Fruit fly (Drosophila melanogaster): ENCODE data around the gene JIL-1.

Gene JIL-1

DNA sequence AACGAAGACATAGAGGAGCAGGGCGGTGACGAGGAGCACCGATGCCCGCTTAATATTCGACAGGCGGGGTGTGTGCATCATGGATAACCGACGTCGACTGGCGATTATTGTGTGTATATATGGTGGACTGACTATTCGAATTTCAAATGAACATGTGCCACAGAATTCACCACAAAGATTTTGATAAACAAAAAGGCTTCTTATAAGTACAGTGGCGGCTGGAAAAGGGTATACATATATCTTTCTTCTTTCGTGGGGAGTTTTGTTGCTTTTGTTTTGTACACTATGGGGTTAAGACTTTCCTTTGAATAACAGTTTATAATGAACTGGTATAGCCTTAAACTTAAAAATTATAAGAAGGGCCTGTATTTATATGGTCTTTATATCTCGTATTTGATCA is 23.2 kb downstream of the JIL-1 start, which contains the start of gene CG6310:
Gene CG6310, minus strand, starts transcription at position 101 of the 400 bp plus-strand sequence.
- TF ChIP-seq psq (GFP tag; optimal IDR thresholded peaks at IDR 0.05) = no peak
- TF ChIP-seq fru (GFP tag; optimal IDR thresholded peaks at IDR 0.05) = no peak
- no peak for TF ChIP-seq Vsx2 (GFP tag; optimal IDR thresholded peaks at IDR 0.05; ENCODE audit: partially characterized antibody)
- TF ChIP-seq Sp1 (GFP tag; optimal IDR thresholded peaks at IDR 0.05) = no peak

DNA sequence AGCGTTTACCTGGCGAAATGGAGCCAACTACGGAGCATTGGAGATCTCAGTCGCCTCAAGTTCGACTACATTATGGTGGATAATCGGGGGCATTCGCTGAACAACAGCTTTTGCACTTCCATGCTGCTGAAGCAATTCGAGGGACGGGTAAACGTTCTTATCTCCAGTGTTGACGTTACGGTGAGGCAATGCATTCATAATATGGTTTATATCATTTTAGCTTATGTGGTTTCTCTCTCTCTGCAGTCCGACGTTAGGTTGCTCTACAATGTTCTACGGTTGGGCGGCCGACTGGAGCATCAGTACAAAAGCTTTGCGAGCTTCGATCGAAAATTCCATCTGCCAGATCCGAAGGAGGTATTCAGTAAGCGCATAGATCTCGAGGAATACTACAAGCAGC is 27.1 kb downstream of the JIL-1 start:
- no peak for TF ChIP-seq CG9705 (GFP tag; optimal IDR thresholded peaks at IDR 0.05)
- TF ChIP-seq Rel (GFP tag; optimal IDR thresholded peaks at IDR 0.05) = no peak
- peak; percentile 34 for TF ChIP-seq Rel (tag; optimal IDR thresholded peaks at IDR 0.05)

dm6 chr3L:11064689-11065088 is 28.3 kb downstream of the JIL-1 start, which contains the start of the genes CG32075, CG45101 and SuUR:
Gene CG32075 (minus strand): TSS chr3L:11064941.
Gene CG45101 (plus strand): TSS chr3L:11064991.
Gene SuUR (plus strand): TSS chr3L:11064991.
- TF ChIP-seq Hnf4 (GFP tag; optimal IDR thresholded peaks at IDR 0.05) (peak; percentile 93), Rel (GFP tag; optimal IDR thresholded peaks at IDR 0.05) (no peak), Rel (tag; optimal IDR thresholded peaks at IDR 0.05) (peak; percentile 46), HLH106 (tag; optimal IDR thresholded peaks at IDR 0.05) (peak; percentile 89), Dfd (GFP tag; optimal IDR thresholded peaks at IDR 0.05) (no peak), CG9705 (GFP tag; optimal IDR thresholded peaks at IDR 0.05) (peak; percentile 85), usp (GFP tag; optimal IDR thresholded peaks at IDR 0.05) (no peak), CG32264 (GFP tag; optimal IDR thresholded peaks at IDR 0.05) (peak; percentile 41), h (GFP tag; optimal IDR thresholded peaks at IDR 0.05) (peak; percentile 92), OdsH (GFP tag; optimal IDR thresholded peaks at IDR 0.05) (peak; percentile 87), Sp1 (GFP tag; optimal IDR thresholded peaks at IDR 0.05) (peak; percentile 78), Abd-B (GFP tag; optimal IDR thresholded peaks at IDR 0.05) (no peak), lola (GFP tag; optimal IDR thresholded peaks at IDR 0.05) (no peak), fru (GFP tag; optimal IDR thresholded peaks at IDR 0.05) (peak; percentile 85), dsf (GFP tag; optimal IDR thresholded peaks at IDR 0.05; ENCODE audit: borderline replicate concordance) (peak; percentile 87), Dif (GFP tag; optimal IDR thresholded peaks at IDR 0.05; ENCODE audit: partially characterized antibody) (no peak), brk (GFP tag; optimal IDR thresholded peaks at IDR 0.05) (no peak), CrebA (GFP tag; optimal IDR thresholded peaks at IDR 0.05; ENCODE audit: borderline replicate concordance) (no peak), Mio (GFP tag; optimal IDR thresholded peaks at IDR 0.05) (no peak), jim (GFP tag; optimal IDR thresholded peaks at IDR 0.05) (no peak), sv (GFP tag; optimal IDR thresholded peaks at IDR 0.05) (peak; percentile 90), Myc (optimal IDR thresholded peaks at IDR 0.05) (peak; percentile 98), GATAd (GFP tag; optimal IDR thresholded peaks at IDR 0.05) (peak; percentile 74), Hr78 (GFP tag; optimal IDR thresholded peaks at IDR 0.05) (no peak), Jra (GFP tag; optimal IDR thresholded peaks at IDR 0.05) (peak; percentile 88), dl (GFP tag; optimal IDR thresholded peaks at IDR 0.05; ENCODE audit: insufficient read depth in 1 of 2, partially characterized antibody in 2 of 2) (no peak), Vsx2 (GFP tag; optimal IDR thresholded peaks at IDR 0.05; ENCODE audit: partially characterized antibody) (no peak), ey (GFP tag; optimal IDR thresholded peaks at IDR 0.05) (peak; percentile 90), foxo (GFP tag; optimal IDR thresholded peaks at IDR 0.05) (peak; percentile 43 to 90), rgr (GFP tag; optimal IDR thresholded peaks at IDR 0.05) (peak; percentile 92), dmrt93B (GFP tag; optimal IDR thresholded peaks at IDR 0.05) (no peak), pan (optimal IDR thresholded peaks at IDR 0.05) (no peak), tai (GFP tag; optimal IDR thresholded peaks at IDR 0.05) (no peak), br (GFP tag; optimal IDR thresholded peaks at IDR 0.05) (peak; percentile 85), N (GFP tag; optimal IDR thresholded peaks at IDR 0.05) (no peak), woc (GFP tag; optimal IDR thresholded peaks at IDR 0.05) (peak; percentile 94), Hr83 (GFP tag; optimal IDR thresholded peaks at IDR 0.05; ENCODE audit: poor library complexity, severe bottlenecking) (peak; percentile 65), sage (GFP tag; optimal IDR thresholded peaks at IDR 0.05) (no peak), psq (GFP tag; optimal IDR thresholded peaks at IDR 0.05) (peak; percentile 80)
